Worm (Caenorhabditis elegans) whole organism, mixed stage, embryonic: Measurements from ENCODE around the gene pap-1.

Experiments
- ceh-43 ChIP-seq: fragments of 200-800 bp; sonication (Bioruptor generic); optimal IDR thresholded peaks from 2 replicates; lab custom pipeline; 2018; ENCODE audit warnings: mild to moderate bottlenecking, missing genetic modification characterization, moderate library complexity, missing compliant biosample characterization
- ces-1 ChIP-seq: fragments of 150-350 bp; optimal IDR thresholded peaks from 2 replicates; lab custom pipeline; 2014; ENCODE audit warnings: missing biosample characterization, missing genetic modification reagents, missing genetic modification characterization
- elt-3 ChIP-seq: fragments of 150-350 bp; optimal IDR thresholded peaks from 2 replicates; lab custom pipeline; 2014; ENCODE audit warnings: missing biosample characterization, missing genetic modification characterization
- nhr-76 ChIP-seq: sonication (generic microtip); optimal IDR thresholded peaks from 2 replicates; lab custom pipeline; 2017; ENCODE audit warnings: missing biosample characterization, missing genetic modification characterization
- unc-39 ChIP-seq: fragments of 150-350 bp; optimal IDR thresholded peaks from 2 replicates; lab custom pipeline; 2014; ENCODE audit warnings: missing biosample characterization, missing genetic modification characterization

ce11 chrV:10485389-10485788 is 43.6 kb downstream of the pap-1 start:
- TF ChIP-seq ces-1 (GFP tag; lab: Kevin White, UChicago) (no peak), ceh-43 (GFP tag; lab: Kevin White, UChicago) (no peak), nhr-76 (tag; lab: Kevin White, UChicago) (no peak), elt-3 (tag; lab: Kevin White, UChicago) (no peak), unc-39 (tag; lab: Kevin White, UChicago) (no peak)
